ENCODE assay signal across 2 worm cellular contexts in the genomic region with DNA sequence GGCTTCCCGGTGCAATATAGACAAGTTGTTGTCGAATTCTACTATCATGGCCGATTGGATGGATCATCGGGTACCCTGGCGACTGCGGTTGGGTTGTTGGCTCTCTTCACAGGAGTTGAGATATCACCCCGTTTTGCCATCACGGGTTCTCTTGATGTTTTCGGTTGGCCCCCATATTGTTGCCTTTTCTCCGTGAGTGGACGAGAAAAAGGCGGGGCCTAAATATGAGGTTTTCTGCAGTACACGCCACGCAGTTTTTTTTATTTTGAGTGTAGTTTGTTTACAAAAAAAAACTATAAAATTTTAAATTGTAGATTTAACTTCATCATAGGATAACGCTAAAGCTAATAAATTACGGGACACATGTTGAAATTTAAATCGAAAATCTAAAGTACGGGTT.
TF ChIP-seq lines count a peak whose summit lies in the region.

No protein-coding gene starts in this region.

TF ChIP-seq in whole organism, L4 larva, 104 proteins besides CTCF, POLR2A, EP300 and RAD21:
- TF ChIP-seq lin-38 (GFP tag; IDR thresholded peaks at IDR 0.05; lab: Robert Waterston, UW): peak; percentile 46
- peak; percentile 29; the same call in 1 of the 2 replicates for TF ChIP-seq arid-1 (GFP tag; conservative IDR thresholded peaks at IDR 0.05; lab: Robert Waterston, UW)
- 0 out of 2 replicates have a peak, but pooled peaks have one; percentile 22 for TF ChIP-seq Y48G9A.11 (GFP tag; IDR thresholded peaks at IDR 0.05; lab: Robert Waterston, UW)
- TF ChIP-seq F26F4.8 (GFP tag; conservative IDR thresholded peaks at IDR 0.05; lab: Robert Waterston, UW): 0 out of 2 replicates have a peak, but pooled peaks have one; percentile 27

TF ChIP-seq in whole organism, young adult, 124 proteins besides CTCF, POLR2A, EP300 and RAD21:
- TF ChIP-seq pbrm-1 (GFP tag; IDR thresholded peaks at IDR 0.05; lab: Robert Waterston, UW): peak; percentile 44; the same call in 1 of the 2 replicates
- peak; percentile 30; the same call in 1 of the 2 replicates for TF ChIP-seq nfyb-1 (GFP tag; IDR thresholded peaks at IDR 0.05; lab: Robert Waterston, UW)
- TF ChIP-seq C17E4.6 (GFP tag; IDR thresholded peaks at IDR 0.05; lab: Robert Waterston, UW): 0 out of 2 replicates have a peak, but pooled peaks have one; percentile 30
- 0 out of 2 replicates have a peak, but pooled peaks have one; percentile 56 for TF ChIP-seq hsf-1 (GFP tag; IDR thresholded peaks at IDR 0.05; lab: Robert Waterston, UW)
- TF ChIP-seq ekl-4 (GFP tag; IDR thresholded peaks at IDR 0.05; lab: Robert Waterston, UW): peak; percentile 42
- TF ChIP-seq hmg-1.2 (GFP tag; IDR thresholded peaks at IDR 0.05; lab: Robert Waterston, UW): 0 out of 2 replicates have a peak, but pooled peaks have one; percentile 21
- 0 out of 2 replicates have a peak, but pooled peaks have one; percentile 32 for TF ChIP-seq ztf-28 (GFP tag; IDR thresholded peaks at IDR 0.05; lab: Robert Waterston, UW)
- peak; percentile 60 for TF ChIP-seq madf-6 (GFP tag; IDR thresholded peaks at IDR 0.05; lab: Robert Waterston, UW)
